Worm (Caenorhabditis elegans): ENCODE measurements around the gene chst-1.

Gene chst-1

ce11 chrII:8128273-8129039 is 21.7 kb upstream of the chst-1 start (continued):
- TF ChIP-seq K02D7.2 (tag; optimal IDR thresholded peaks at IDR 0.05) (no peak), F13H6.1 (tag; optimal IDR thresholded peaks at IDR 0.05) (peak; percentile 19), ceh-31 (tag; optimal IDR thresholded peaks at IDR 0.05) (peak; percentile 66), elt-4 (tag; optimal IDR thresholded peaks at IDR 0.05) (no peak), gmeb-2 (tag; optimal IDR thresholded peaks at IDR 0.05) (no peak), pat-9 (tag; optimal IDR thresholded peaks at IDR 0.05) (no peak), K09A11.1 (tag; optimal IDR thresholded peaks at IDR 0.05; ENCODE audit: insufficient read depth) (no peak), ztf-16 (tag; optimal IDR thresholded peaks at IDR 0.05) (no peak), pax-1 (tag; optimal IDR thresholded peaks at IDR 0.05) (no peak), C08G9.2 (tag; optimal IDR thresholded peaks at IDR 0.05) (peak; percentile 31), tbx-2 (tag; optimal IDR thresholded peaks at IDR 0.05) (peak; percentile 40), ceh-24 (tag; optimal IDR thresholded peaks at IDR 0.05) (no peak), Y22D7AL.16 (tag; optimal IDR thresholded peaks at IDR 0.05) (no peak), ceh-30 (tag; optimal IDR thresholded peaks at IDR 0.05) (no peak), hlh-15 (tag; optimal IDR thresholded peaks at IDR 0.05) (no peak), ceh-9 (tag; optimal IDR thresholded peaks at IDR 0.05) (no peak), ceh-45 (GFP tag; IDR thresholded peaks at IDR 0.05) (peak; percentile 49; the same call in 1 of the 2 replicates), zip-5 (tag; optimal IDR thresholded peaks at IDR 0.05) (no peak)

- TF ChIP-seq npax-4 (tag; optimal IDR thresholded peaks at IDR 0.05) (no peak), ama-1 (optimal IDR thresholded peaks at IDR 0.05) (no peak), pag-3 (tag; optimal IDR thresholded peaks at IDR 0.05; ENCODE audit: borderline replicate concordance) (no peak), tbx-2 (tag; optimal IDR thresholded peaks at IDR 0.05) (no peak)
These were observed 21.0 kb upstream of the chst-1 start for ce11 chrII:8127794-8128193.

ce11 chrII:8127290-8127689 is 20.5 kb upstream of the chst-1 start:
- TF ChIP-seq pag-3 (tag; optimal IDR thresholded peaks at IDR 0.05; ENCODE audit: borderline replicate concordance): no peak
- TF ChIP-seq ceh-22 (tag; optimal IDR thresholded peaks at IDR 0.05): peak; percentile 64
- TF ChIP-seq ztf-16 (tag; optimal IDR thresholded peaks at IDR 0.05): no peak
- TF ChIP-seq dve-1 (tag; optimal IDR thresholded peaks at IDR 0.05): no peak
- no peak for TF ChIP-seq K02D7.2 (tag; optimal IDR thresholded peaks at IDR 0.05)
- peak; percentile 96 for TF ChIP-seq elt-2 (tag; optimal IDR thresholded peaks at IDR 0.05)
- peak; percentile 8 for TF ChIP-seq tbx-2 (tag; optimal IDR thresholded peaks at IDR 0.05)
- no peak for TF ChIP-seq ceh-6 (GFP tag; optimal IDR thresholded peaks at IDR 0.05)
- no peak for TF ChIP-seq nhr-11 (tag; optimal IDR thresholded peaks at IDR 0.05)
- TF ChIP-seq mec-3 (tag; optimal IDR thresholded peaks at IDR 0.05; ENCODE audit: borderline replicate concordance): no peak
- no peak for TF ChIP-seq sox-2 (GFP tag; IDR thresholded peaks at IDR 0.05)

ce11 chrII:8126617-8127016 is 19.8 kb upstream of the chst-1 start:
- TF ChIP-seq sox-4 (tag; optimal IDR thresholded peaks at IDR 0.05) (no peak), ceh-34 (tag; optimal IDR thresholded peaks at IDR 0.05) (peak; percentile 41)

ce11 chrII:8126132-8126531 is 19.4 kb upstream of the chst-1 start:
- TF ChIP-seq fkh-6 (tag; optimal IDR thresholded peaks at IDR 0.05) (no peak), mec-3 (tag; optimal IDR thresholded peaks at IDR 0.05; ENCODE audit: borderline replicate concordance) (no peak), ceh-19 (GFP tag; optimal IDR thresholded peaks at IDR 0.05) (peak; percentile 39), gmeb-2 (tag; optimal IDR thresholded peaks at IDR 0.05) (no peak), ets-4 (tag; optimal IDR thresholded peaks at IDR 0.05) (no peak), ceh-31 (tag; optimal IDR thresholded peaks at IDR 0.05) (peak; percentile 57), fax-1 (tag; optimal IDR thresholded peaks at IDR 0.05) (no peak), pat-9 (tag; optimal IDR thresholded peaks at IDR 0.05) (no peak), fkh-10 (GFP tag; optimal IDR thresholded peaks at IDR 0.05) (no peak), lin-11 (tag; optimal IDR thresholded peaks at IDR 0.05) (no peak), nhr-232 (tag; optimal IDR thresholded peaks at IDR 0.05) (no peak), hlh-30 (tag; optimal IDR thresholded peaks at IDR 0.05; ENCODE audit: insufficient read depth) (no peak), ahr-1 (tag; optimal IDR thresholded peaks at IDR 0.05) (no peak), C38D4.7 (GFP tag; optimal IDR thresholded peaks at IDR 0.05) (no peak), ceh-14 (tag; optimal IDR thresholded peaks at IDR 0.05) (peak; percentile 26), ref-2 (tag; optimal IDR thresholded peaks at IDR 0.05) (peak; percentile 16), syd-9 (tag; optimal IDR thresholded peaks at IDR 0.05) (no peak), ceh-6 (GFP tag; optimal IDR thresholded peaks at IDR 0.05) (no peak), ceh-48 (tag; optimal IDR thresholded peaks at IDR 0.05) (peak; percentile 63), ceh-24 (tag; optimal IDR thresholded peaks at IDR 0.05) (no peak)

Measured in whole organism, late embryonic.